Fruit fly (Drosophila melanogaster) whole organism, pupa: ENCODE measurements around the gene TORIP.
A peak's percentile ranks its signal among the peaks of the same experiment; 100 is the strongest.

ENCODE experiments used
- CG10348 ChIP-seq: fragments of 200-800 bp; sonication (Bioruptor generic); IDR thresholded peaks from 2 replicates; pipeline ENCODE4 v1.3.6; 2022; ENCODE audit warnings: missing biosample characterization, missing genetic modification characterization
- CG12605 ChIP-seq: fragments of 200-800 bp; sonication (Bioruptor generic); IDR thresholded peaks from 2 replicates; pipeline ENCODE4 v1.3.6; 2022; ENCODE audit warnings: missing biosample characterization, missing genetic modification characterization
- CG13204 ChIP-seq: fragments of 200-800 bp; sonication (Bioruptor generic); optimal IDR thresholded peaks from 2 replicates; lab custom pipeline; 2018; ENCODE audit warnings: missing biosample characterization, mild to moderate bottlenecking, missing genetic modification characterization, moderate library complexity
- CG14655 ChIP-seq: fragments of 200-800 bp; sonication (Bioruptor generic); optimal IDR thresholded peaks from 3 replicates; lab custom pipeline; 2017; ENCODE audit warnings: mild to moderate bottlenecking, missing biosample characterization, missing genetic modification reagents, missing genetic modification characterization
- CG15710 ChIP-seq: fragments of 200-800 bp; sonication (Bioruptor generic); optimal IDR thresholded peaks from 2 replicates; lab custom pipeline; 2018; ENCODE audit warnings: missing biosample characterization, mild to moderate bottlenecking, missing genetic modification characterization, moderate library complexity
- CG17806 ChIP-seq: fragments of 200-800 bp; sonication (Bioruptor generic); optimal IDR thresholded peaks from 2 replicates; lab custom pipeline; 2018; ENCODE audit warnings: missing biosample characterization, mild to moderate bottlenecking, missing genetic modification characterization, moderate library complexity
- CG32121 ChIP-seq: fragments of 200-800 bp; sonication (Bioruptor generic); IDR thresholded peaks from 2 replicates; pipeline ENCODE4 v1.3.6; 2022; ENCODE audit warnings: missing biosample characterization, missing genetic modification characterization
- CG34367 ChIP-seq: fragments of 200-800 bp; sonication (Bioruptor generic); optimal IDR thresholded peaks from 2 replicates; lab custom pipeline; 2018; ENCODE audit warnings: missing biosample characterization, mild to moderate bottlenecking, missing genetic modification characterization
- CG4496 ChIP-seq: fragments of 200-800 bp; sonication (Bioruptor generic); IDR thresholded peaks from 3 replicates; pipeline ENCODE4 v1.3.6; 2022; ENCODE audit warnings: missing biosample characterization, missing genetic modification characterization
- CG8159 ChIP-seq: fragments of 200-800 bp; sonication (Bioruptor generic); optimal IDR thresholded peaks from 3 replicates; lab custom pipeline; 2018; ENCODE audit warnings: missing biosample characterization, mild to moderate bottlenecking, missing genetic modification characterization, moderate library complexity
- CG8301 ChIP-seq: fragments of 200-800 bp; sonication (Bioruptor generic); optimal IDR thresholded peaks from 2 replicates; lab custom pipeline; 2018; ENCODE audit warnings: missing biosample characterization, mild to moderate bottlenecking, missing genetic modification characterization
- CG9948 ChIP-seq: fragments of 200-800 bp; sonication (Bioruptor generic); optimal IDR thresholded peaks from 2 replicates; lab custom pipeline; 2018; ENCODE audit warnings: missing biosample characterization, mild to moderate bottlenecking, missing genetic modification characterization, moderate library complexity
- D1 ChIP-seq: fragments of 200-800 bp; sonication (Bioruptor generic); optimal IDR thresholded peaks from 2 replicates; lab custom pipeline; 2018; ENCODE audit warnings: missing biosample characterization, mild to moderate bottlenecking, missing genetic modification characterization, moderate library complexity
- EcR ChIP-seq: fragments of 200-800 bp; sonication (Bioruptor generic); optimal IDR thresholded peaks from 3 replicates; lab custom pipeline; 2019; ENCODE audit warnings: missing biosample characterization, missing genetic modification characterization, mild to moderate bottlenecking, moderate library complexity, missing genetic modification reagents
- Ets98B ChIP-seq: fragments of 200-800 bp; sonication (Bioruptor generic); IDR thresholded peaks from 2 replicates; pipeline ENCODE4 v1.3.6; 2022; ENCODE audit warnings: missing biosample characterization, missing genetic modification characterization
- Pif1A ChIP-seq: fragments of 200-800 bp; sonication (Bioruptor generic); optimal IDR thresholded peaks from 3 replicates; lab custom pipeline; 2016; ENCODE audit warnings: missing biosample characterization, missing genetic modification characterization
- Pif1B ChIP-seq: fragments of 200-800 bp; sonication (Bioruptor generic); optimal IDR thresholded peaks from 3 replicates; lab custom pipeline; 2016; ENCODE audit warnings: missing biosample characterization, missing genetic modification characterization
- Snoo ChIP-seq: fragments of 200-800 bp; sonication (Bioruptor generic); optimal IDR thresholded peaks from 3 replicates; lab custom pipeline; 2017; ENCODE audit warnings: missing biosample characterization, mild to moderate bottlenecking, missing genetic modification characterization, inconsistent platforms
- fd96Ca ChIP-seq: fragments of 200-800 bp; sonication (Bioruptor generic); IDR thresholded peaks from 3 replicates; pipeline ENCODE4 v1.3.6; 2022; ENCODE audit warnings: missing biosample characterization, missing genetic modification characterization
- gl ChIP-seq: fragments of 200-800 bp; sonication (Bioruptor generic); optimal IDR thresholded peaks from 2 replicates; lab custom pipeline; 2018; ENCODE audit warnings: missing biosample characterization, mild to moderate bottlenecking, missing genetic modification characterization
- rn ChIP-seq: fragments of 200-800 bp; sonication (Bioruptor generic); IDR thresholded peaks from 2 replicates; pipeline ENCODE4 v1.3.6; 2022; ENCODE audit warnings: missing biosample characterization, missing genetic modification characterization

Gene TORIP

DNA sequence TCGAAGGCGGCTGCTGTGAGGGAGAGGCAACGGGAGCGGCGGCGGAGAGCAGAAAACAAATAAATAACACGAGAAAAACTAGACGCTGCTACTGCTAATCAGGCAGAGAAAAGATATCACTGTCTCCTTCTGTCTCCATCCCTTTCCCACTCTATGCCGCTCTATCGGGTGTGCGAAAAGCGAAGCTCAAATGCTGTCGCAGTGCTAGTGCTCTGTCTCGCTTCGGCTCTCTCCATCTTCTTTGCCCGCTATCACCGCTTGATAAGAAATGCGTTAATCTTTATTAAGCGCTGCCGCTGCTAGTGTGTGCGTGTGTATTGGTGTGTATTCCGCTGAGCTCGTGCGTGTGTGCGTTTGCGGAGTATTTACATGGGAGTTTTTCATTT, 13.2 kb downstream of the TORIP start:
- TF ChIP-seq CG15710 (tag; lab: Kevin White, UChicago): no peak
- no peak for TF ChIP-seq CG14655
- TF ChIP-seq fd96Ca (GFP tag; lab: Robert Waterston, UW): 0 out of 3 replicates have a peak, but pooled peaks have one; percentile 5
- TF ChIP-seq CG17806: no peak
- no peak for TF ChIP-seq Pif1A (GFP tag; lab: Kevin White, UChicago)
- TF ChIP-seq EcR (GFP tag; lab: Kevin White, UChicago): peak; percentile 20
- no peak for TF ChIP-seq Ets98B (GFP tag; lab: Robert Waterston, UW)
- TF ChIP-seq CG8159 (tag; lab: Kevin White, UChicago): no peak
- TF ChIP-seq CG34367 (tag; lab: Kevin White, UChicago): no peak
- no peak for TF ChIP-seq CG9948
- TF ChIP-seq CG4496 (GFP tag; lab: Robert Waterston, UW): peak; percentile 52; the same call in 1 of the 3 replicates
- TF ChIP-seq CG32121 (GFP tag; lab: Robert Waterston, UW): no peak
- TF ChIP-seq rn (GFP tag; lab: Robert Waterston, UW): no peak
- TF ChIP-seq D1: no peak
- TF ChIP-seq gl (tag; lab: Kevin White, UChicago): no peak
- TF ChIP-seq CG10348: no peak
- no peak for TF ChIP-seq Snoo (tag; lab: Kevin White, UChicago)
- TF ChIP-seq Pif1B (GFP tag; lab: Kevin White, UChicago): no peak
- peak; percentile 94 for TF ChIP-seq CG13204 (GFP tag; lab: Kevin White, UChicago)
- TF ChIP-seq, all 21 proteins: peak for 4

DNA sequence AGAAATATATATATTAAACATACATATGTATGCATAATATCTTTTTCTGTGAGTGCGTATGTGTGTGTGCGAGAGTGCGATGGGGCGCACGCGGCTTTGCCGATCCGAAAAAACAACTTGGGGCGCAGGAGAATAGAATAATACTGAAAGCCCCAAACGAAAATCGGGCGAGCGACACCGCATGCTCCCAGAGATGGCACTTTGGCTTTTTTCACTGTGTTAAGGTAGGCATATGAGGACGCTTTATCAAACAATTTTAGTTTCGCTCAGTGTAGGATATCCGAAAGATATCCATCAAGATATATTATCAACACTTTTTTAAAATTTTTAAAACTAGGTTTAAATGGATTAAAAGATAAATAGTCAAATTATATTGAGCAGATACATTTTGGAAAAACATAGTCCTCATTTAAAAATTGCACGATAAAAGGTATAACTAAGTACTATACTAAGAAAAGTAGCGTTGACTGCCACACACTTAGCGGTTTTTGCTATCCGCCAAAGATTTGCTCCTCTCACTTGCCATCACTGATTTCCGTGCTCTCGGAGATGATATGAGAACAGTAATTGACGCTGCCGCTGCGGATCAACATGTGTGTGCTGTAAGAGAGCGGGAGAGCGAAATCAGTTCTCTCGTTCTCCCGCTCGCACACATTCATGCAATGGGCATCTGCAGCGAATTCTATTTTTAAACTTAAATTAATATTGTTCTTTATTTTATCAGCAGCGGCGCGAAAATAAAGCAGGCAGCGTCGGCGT, 13.8 kb downstream of the TORIP start:
- TF ChIP-seq Pif1A (GFP tag; lab: Kevin White, UChicago): peak; percentile 27
- TF ChIP-seq CG15710 (tag; lab: Kevin White, UChicago): peak; percentile 61
- TF ChIP-seq CG9948: peak; percentile 54
- no peak for TF ChIP-seq D1
- TF ChIP-seq CG32121 (GFP tag; lab: Robert Waterston, UW): peak; percentile 14; the same call in 1 of the 2 replicates
- TF ChIP-seq CG12605 (GFP tag; lab: Robert Waterston, UW): peak; percentile 37; the same call in 1 of the 2 replicates
- peak; percentile 47; the same call in 2 of the 3 replicates for TF ChIP-seq fd96Ca (GFP tag; lab: Robert Waterston, UW)
- TF ChIP-seq CG8159 (tag; lab: Kevin White, UChicago): peak; percentile 74
- TF ChIP-seq CG13204 (GFP tag; lab: Kevin White, UChicago): no peak
- TF ChIP-seq CG14655: peak; percentile 74
- peak; percentile 55 for TF ChIP-seq CG34367 (tag; lab: Kevin White, UChicago)
- TF ChIP-seq CG8301 (tag; lab: Kevin White, UChicago): peak; percentile 63
- TF ChIP-seq CG10348: no peak
- TF ChIP-seq Snoo (tag; lab: Kevin White, UChicago): peak; percentile 58
- TF ChIP-seq CG4496 (GFP tag; lab: Robert Waterston, UW): peak; percentile 38; the same call in 1 of the 3 replicates
- TF ChIP-seq CG17806: peak; percentile 48
- TF ChIP-seq Pif1B (GFP tag; lab: Kevin White, UChicago): peak; percentile 13
- TF ChIP-seq Ets98B (GFP tag; lab: Robert Waterston, UW): no peak; the same call in 1 of the 2 replicates

DNA sequence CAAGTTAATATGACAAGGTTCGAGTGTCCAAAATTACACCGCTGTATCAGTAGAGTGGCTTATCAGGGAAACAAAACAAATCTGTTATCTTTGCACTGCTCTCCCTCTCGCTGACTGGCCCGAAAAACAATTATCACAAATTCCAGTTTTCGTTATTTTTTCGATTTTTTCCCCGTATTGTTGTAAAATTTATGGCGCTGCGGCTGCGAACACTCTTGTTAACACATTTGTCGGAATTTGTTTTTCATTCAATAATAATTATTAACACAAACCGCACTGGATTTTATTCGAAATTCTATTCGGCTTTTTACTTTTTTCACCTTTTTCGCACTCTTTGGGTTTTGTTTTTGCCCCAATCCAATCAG, 14.3 kb downstream of the TORIP start:
- TF ChIP-seq CG9948 (no peak), CG14655 (no peak), CG4496 (GFP tag; lab: Robert Waterston, UW) (no peak), CG10348 (no peak), CG15710 (tag; lab: Kevin White, UChicago) (no peak), CG34367 (tag; lab: Kevin White, UChicago) (no peak), CG32121 (GFP tag; lab: Robert Waterston, UW) (no peak), rn (GFP tag; lab: Robert Waterston, UW) (no peak), D1 (no peak), Ets98B (GFP tag; lab: Robert Waterston, UW) (no peak), Pif1A (GFP tag; lab: Kevin White, UChicago) (no peak), gl (tag; lab: Kevin White, UChicago) (no peak), fd96Ca (GFP tag; lab: Robert Waterston, UW) (no peak), Pif1B (GFP tag; lab: Kevin White, UChicago) (no peak), CG17806 (no peak), EcR (GFP tag; lab: Kevin White, UChicago) (no peak), CG12605 (GFP tag; lab: Robert Waterston, UW) (no peak)

DNA sequence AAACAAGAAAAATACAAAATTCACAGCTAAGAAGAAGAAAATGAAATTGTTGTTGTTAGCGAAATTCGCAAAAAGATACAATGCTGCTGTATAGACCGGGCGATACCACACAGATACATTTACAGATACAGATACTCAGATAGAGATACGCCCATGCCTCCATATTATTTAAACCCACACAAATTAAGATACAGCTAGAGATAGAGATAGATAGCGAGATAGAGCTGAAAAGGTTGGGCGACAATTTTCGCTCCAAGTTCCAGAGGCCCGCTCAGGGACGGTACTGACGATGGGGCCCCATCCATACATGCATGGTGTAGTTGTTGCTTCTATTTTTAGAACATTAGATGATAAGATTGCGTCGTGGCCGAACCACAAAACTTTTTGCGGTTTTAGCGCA, 17.2 kb downstream of the TORIP start:
- TF ChIP-seq CG32121 (GFP tag; lab: Robert Waterston, UW) (0 out of 2 replicates have a peak, but pooled peaks have one; percentile 20), gl (tag; lab: Kevin White, UChicago) (no peak)

DNA sequence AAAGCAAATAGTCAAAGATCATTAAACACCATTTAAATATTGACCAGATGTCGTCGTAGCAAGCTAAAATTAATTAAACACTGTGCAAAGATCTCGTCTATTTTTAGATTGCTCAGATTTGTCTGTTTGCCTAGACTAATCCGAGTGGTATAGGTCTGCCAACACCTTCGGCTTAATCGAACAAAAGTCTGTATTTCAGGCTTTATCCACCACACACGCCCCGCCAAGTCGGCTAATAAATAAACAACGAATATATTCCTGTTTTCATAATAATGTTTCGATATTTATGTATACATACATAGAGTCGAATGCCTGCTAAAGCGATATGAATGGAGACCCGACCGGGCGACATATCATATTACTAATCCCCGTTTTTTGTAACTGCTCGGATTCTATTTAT, 26.4 kb downstream of the TORIP start:
- TF ChIP-seq CG15710 (tag; lab: Kevin White, UChicago): no peak
- no peak for TF ChIP-seq Pif1A (GFP tag; lab: Kevin White, UChicago)
- no peak for TF ChIP-seq rn (GFP tag; lab: Robert Waterston, UW)
- TF ChIP-seq D1: no peak
- no peak for TF ChIP-seq CG8159 (tag; lab: Kevin White, UChicago)
- no peak for TF ChIP-seq fd96Ca (GFP tag; lab: Robert Waterston, UW)
- no peak for TF ChIP-seq CG32121 (GFP tag; lab: Robert Waterston, UW)
- no peak for TF ChIP-seq gl (tag; lab: Kevin White, UChicago)
- TF ChIP-seq CG14655: no peak
- no peak for TF ChIP-seq CG4496 (GFP tag; lab: Robert Waterston, UW)
